Fruit fly (Drosophila melanogaster): Measurements from ENCODE around the gene CG6048.

dm6 chrX:5952265-5952664, at the start of gene CG6048:
- no peak for TF ChIP-seq Dfd (GFP tag; optimal IDR thresholded peaks at IDR 0.05)
- no peak for TF ChIP-seq Abd-B (GFP tag; optimal IDR thresholded peaks at IDR 0.05)
- TF ChIP-seq CG32264 (GFP tag; optimal IDR thresholded peaks at IDR 0.05) = no peak
- no peak for TF ChIP-seq Rel (GFP tag; optimal IDR thresholded peaks at IDR 0.05)
- TF ChIP-seq Rel (tag; optimal IDR thresholded peaks at IDR 0.05) = no peak
- no peak for TF ChIP-seq CrebA (GFP tag; optimal IDR thresholded peaks at IDR 0.05; ENCODE audit: borderline replicate concordance)
- TF ChIP-seq brk (GFP tag; optimal IDR thresholded peaks at IDR 0.05) = no peak
- TF ChIP-seq lola (GFP tag; optimal IDR thresholded peaks at IDR 0.05) = no peak
- no peak for TF ChIP-seq br (GFP tag; optimal IDR thresholded peaks at IDR 0.05)
- TF ChIP-seq Hr83 (GFP tag; optimal IDR thresholded peaks at IDR 0.05; ENCODE audit: poor library complexity, severe bottlenecking) = no peak
- TF ChIP-seq psq (GFP tag; optimal IDR thresholded peaks at IDR 0.05) = no peak
- no peak for TF ChIP-seq h (GFP tag; optimal IDR thresholded peaks at IDR 0.05)
- TF ChIP-seq pan (optimal IDR thresholded peaks at IDR 0.05) = no peak
- no peak for TF ChIP-seq Dif (GFP tag; optimal IDR thresholded peaks at IDR 0.05; ENCODE audit: partially characterized antibody)
- no peak for TF ChIP-seq dsf (GFP tag; optimal IDR thresholded peaks at IDR 0.05; ENCODE audit: borderline replicate concordance)

Data from whole organism, wandering third instar larva.